Worm (Caenorhabditis elegans) whole organism, L2 larva: ENCODE results near the gene srz-67.

Source experiments
- ama-1 ChIP-seq: fragments of 150-350 bp; optimal IDR thresholded peaks from 2 replicates; lab custom pipeline; 2018; ENCODE audit warnings: inconsistent platforms
- dmd-4 ChIP-seq: sonication (generic microtip); optimal IDR thresholded peaks from 2 replicates; lab custom pipeline; 2017; ENCODE audit warnings: missing biosample characterization, missing genetic modification characterization
- fos-1 ChIP-seq: fragments of 150-350 bp; optimal IDR thresholded peaks from 2 replicates; lab custom pipeline; 2014; ENCODE audit warnings: missing biosample characterization, missing genetic modification characterization
- nhr-11 ChIP-seq: fragments of 150-350 bp; optimal IDR thresholded peaks from 2 replicates; lab custom pipeline; 2014; ENCODE audit warnings: missing biosample characterization, missing genetic modification characterization
- nhr-237 ChIP-seq: fragments of 150-350 bp; optimal IDR thresholded peaks from 2 replicates; lab custom pipeline; 2014; ENCODE audit warnings: missing biosample characterization, missing genetic modification characterization
- nhr-77 ChIP-seq: fragments of 150-350 bp; optimal IDR thresholded peaks from 2 replicates; lab custom pipeline; 2014; ENCODE audit warnings: missing biosample characterization, missing genetic modification characterization
- sem-4 ChIP-seq: fragments of 150-350 bp; optimal IDR thresholded peaks from 2 replicates; lab custom pipeline; 2014; ENCODE audit warnings: missing biosample characterization, missing genetic modification reagents, missing genetic modification characterization
- ztf-11 ChIP-seq: sonication (generic microtip); optimal IDR thresholded peaks from 2 replicates; lab custom pipeline; 2017; ENCODE audit warnings: missing biosample characterization, missing genetic modification characterization
- ztf-4 ChIP-seq: fragments of 150-350 bp; optimal IDR thresholded peaks from 2 replicates; lab custom pipeline; 2014; ENCODE audit warnings: missing biosample characterization, missing genetic modification characterization

DNA sequence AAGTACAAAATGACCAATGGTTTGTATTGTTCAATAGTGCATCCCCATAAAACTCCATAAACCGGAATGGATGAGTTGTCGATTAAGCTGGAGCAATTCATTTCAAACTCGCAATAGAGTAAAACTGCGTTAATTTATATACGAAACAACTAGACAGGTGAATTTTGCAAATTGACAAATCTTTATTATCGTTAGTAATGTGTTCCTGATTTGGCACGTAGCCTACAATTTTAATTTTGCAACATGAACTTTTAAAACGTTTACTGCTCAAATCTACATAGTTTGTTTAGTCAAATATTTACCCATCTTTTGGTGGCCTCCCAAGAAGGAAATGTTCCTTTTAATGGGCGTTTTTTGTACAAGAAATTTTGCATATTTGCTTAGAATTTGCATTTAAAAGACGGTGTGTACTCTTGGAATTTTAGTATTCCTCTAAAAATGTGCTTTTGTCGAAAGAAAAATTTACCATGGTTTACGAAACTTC is at the start of gene srz-67, which contains the start of gene C17F4.11:
- TF ChIP-seq ama-1 (lab: Kevin White, UChicago) (no peak), dmd-4 (tag; lab: Kevin White, UChicago) (no peak), ztf-4 (no peak), ztf-11 (tag; lab: Kevin White, UChicago) (no peak), nhr-237 (no peak), nhr-77 (tag; lab: Kevin White, UChicago) (no peak), nhr-11 (tag; lab: Kevin White, UChicago) (no peak), sem-4 (tag; lab: Kevin White, UChicago) (no peak), fos-1 (tag; lab: Kevin White, UChicago) (no peak)
